Worm (Caenorhabditis elegans) whole organism, mixed stage, embryonic: ENCODE measurements around the gene Y113G7A.13.
A peak's percentile ranks its signal among the peaks of the same experiment; 100 is the strongest.

Source experiments
- M03D4.4 ChIP-seq: sonication (generic microtip); optimal IDR thresholded peaks from 2 replicates; lab custom pipeline; 2017; ENCODE audit warnings: mild to moderate bottlenecking, missing genetic modification characterization, missing compliant biosample characterization
- bed-3 ChIP-seq: fragments of 200-800 bp; sonication (Bioruptor generic); optimal IDR thresholded peaks from 3 replicates; lab custom pipeline; 2018; ENCODE audit warnings: mild to moderate bottlenecking, missing genetic modification characterization, moderate library complexity, missing compliant biosample characterization
- blmp-1 ChIP-seq: fragments of 150-350 bp; optimal IDR thresholded peaks from 2 replicates; lab custom pipeline; 2014; ENCODE audit warnings: missing biosample characterization, missing genetic modification characterization
- ceh-39 ChIP-seq: fragments of 150-350 bp; optimal IDR thresholded peaks from 2 replicates; lab custom pipeline; 2014; ENCODE audit warnings: missing biosample characterization, missing genetic modification characterization
- ceh-43 ChIP-seq: fragments of 200-800 bp; sonication (Bioruptor generic); optimal IDR thresholded peaks from 2 replicates; lab custom pipeline; 2018; ENCODE audit warnings: mild to moderate bottlenecking, missing genetic modification characterization, moderate library complexity, missing compliant biosample characterization
- ceh-83 ChIP-seq: fragments of 200-800 bp; sonication (Bioruptor generic); optimal IDR thresholded peaks from 2 replicates; lab custom pipeline; 2018; ENCODE audit warnings: mild to moderate bottlenecking, missing genetic modification characterization, missing compliant biosample characterization
- ces-1 ChIP-seq: fragments of 150-350 bp; optimal IDR thresholded peaks from 2 replicates; lab custom pipeline; 2014; ENCODE audit warnings: missing biosample characterization, missing genetic modification reagents, missing genetic modification characterization
- cnd-1 ChIP-seq: fragments of 200-800 bp; sonication (Bioruptor generic); optimal IDR thresholded peaks from 2 replicates; lab custom pipeline; 2018; ENCODE audit warnings: mild to moderate bottlenecking, missing genetic modification characterization, missing compliant biosample characterization
- drap-1 ChIP-seq: fragments of 200-800 bp; sonication (Bioruptor generic); optimal IDR thresholded peaks from 3 replicates; lab custom pipeline; 2018; ENCODE audit warnings: mild to moderate bottlenecking, missing genetic modification characterization, missing compliant biosample characterization
- elt-1 ChIP-seq: sonication (generic microtip); optimal IDR thresholded peaks from 2 replicates; lab custom pipeline; 2017; ENCODE audit warnings: missing genetic modification characterization, mild to moderate bottlenecking, missing compliant biosample characterization, antibody characterized with exemption, moderate library complexity, borderline replicate concordance; ENCODE audit not compliant: insufficient read depth
- elt-3 ChIP-seq: fragments of 150-350 bp; optimal IDR thresholded peaks from 2 replicates; lab custom pipeline; 2014; ENCODE audit warnings: missing biosample characterization, missing genetic modification characterization
- flh-1 ChIP-seq: fragments of 200-800 bp; sonication (Bioruptor generic); optimal IDR thresholded peaks from 2 replicates; lab custom pipeline; 2018; ENCODE audit warnings: mild to moderate bottlenecking, missing genetic modification characterization, moderate library complexity, missing compliant biosample characterization
- ham-2 ChIP-seq: fragments of 200-800 bp; sonication (Bioruptor generic); optimal IDR thresholded peaks from 2 replicates; lab custom pipeline; 2018; ENCODE audit warnings: mild to moderate bottlenecking, missing genetic modification characterization, missing compliant biosample characterization
- hlh-1 ChIP-seq: fragments of 150-350 bp; optimal IDR thresholded peaks from 2 replicates; lab custom pipeline; 2014; ENCODE audit warnings: missing biosample characterization, missing genetic modification reagents, missing genetic modification characterization
- lin-13 ChIP-seq: fragments of 150-350 bp; optimal IDR thresholded peaks from 2 replicates; lab custom pipeline; 2014; ENCODE audit warnings: missing biosample characterization, missing genetic modification characterization
- lin-32 ChIP-seq: fragments of 200-800 bp; sonication (Bioruptor generic); optimal IDR thresholded peaks from 2 replicates; lab custom pipeline; 2018; ENCODE audit warnings: mild to moderate bottlenecking, missing genetic modification characterization, missing compliant biosample characterization
- lsy-2 ChIP-seq: fragments of 150-350 bp; optimal IDR thresholded peaks from 2 replicates; lab custom pipeline; 2014; ENCODE audit warnings: missing biosample characterization, missing genetic modification characterization
- mab-5 ChIP-seq: fragments of 150-350 bp; optimal IDR thresholded peaks from 2 replicates; lab custom pipeline; 2014; ENCODE audit warnings: missing biosample characterization, missing genetic modification characterization
- mep-1 ChIP-seq: fragments of 150-350 bp; optimal IDR thresholded peaks from 2 replicates; lab custom pipeline; 2017; ENCODE audit warnings: missing biosample characterization, missing genetic modification reagents, missing genetic modification characterization, inconsistent platforms
- mls-2 ChIP-seq: sonication (generic microtip); optimal IDR thresholded peaks from 2 replicates; lab custom pipeline; 2016; ENCODE audit warnings: mild to moderate bottlenecking, missing genetic modification characterization, moderate library complexity, missing compliant biosample characterization
- nhr-12 ChIP-seq: fragments of 150-350 bp; optimal IDR thresholded peaks from 2 replicates; lab custom pipeline; 2014; ENCODE audit warnings: missing biosample characterization, missing genetic modification characterization
- nhr-237 ChIP-seq: fragments of 150-350 bp; optimal IDR thresholded peaks from 2 replicates; lab custom pipeline; 2014; ENCODE audit warnings: missing biosample characterization, missing genetic modification characterization
- nhr-28 ChIP-seq: fragments of 150-350 bp; optimal IDR thresholded peaks from 2 replicates; lab custom pipeline; 2014; ENCODE audit warnings: missing biosample characterization, missing genetic modification characterization
- nhr-76 ChIP-seq: sonication (generic microtip); optimal IDR thresholded peaks from 2 replicates; lab custom pipeline; 2017; ENCODE audit warnings: missing biosample characterization, missing genetic modification characterization
- sem-2 ChIP-seq: fragments of 200-800 bp; sonication (Bioruptor generic); optimal IDR thresholded peaks from 2 replicates; lab custom pipeline; 2018; ENCODE audit warnings: mild to moderate bottlenecking, missing genetic modification characterization, missing compliant biosample characterization
- snpc-4 ChIP-seq: fragments of 150-350 bp; optimal IDR thresholded peaks from 2 replicates; lab custom pipeline; 2014; ENCODE audit warnings: missing biosample characterization, missing genetic modification characterization
- sptf-1 ChIP-seq: sonication (generic microtip); optimal IDR thresholded peaks from 2 replicates; lab custom pipeline; 2017; ENCODE audit warnings: mild to moderate bottlenecking, missing genetic modification characterization, moderate library complexity, missing compliant biosample characterization
- tbx-8 ChIP-seq: fragments of 200-800 bp; sonication (Bioruptor generic); optimal IDR thresholded peaks from 2 replicates; lab custom pipeline; 2018; ENCODE audit warnings: mild to moderate bottlenecking, missing genetic modification characterization, moderate library complexity, missing compliant biosample characterization
- unc-39 ChIP-seq: fragments of 150-350 bp; optimal IDR thresholded peaks from 2 replicates; lab custom pipeline; 2014; ENCODE audit warnings: missing biosample characterization, missing genetic modification characterization
- unc-62 ChIP-seq: fragments of 150-350 bp; optimal IDR thresholded peaks from 2 replicates; lab custom pipeline; 2014; ENCODE audit warnings: missing biosample characterization, missing genetic modification reagents, missing genetic modification characterization
- zip-8 ChIP-seq: fragments of 150-350 bp; optimal IDR thresholded peaks from 2 replicates; lab custom pipeline; 2014; ENCODE audit warnings: missing biosample characterization, missing genetic modification characterization
- ztf-11 ChIP-seq: fragments of 150-350 bp; optimal IDR thresholded peaks from 2 replicates; lab custom pipeline; 2014; ENCODE audit warnings: missing biosample characterization, missing genetic modification characterization

The Y113G7A.13 gene

ce11 chrV:20123010-20123409 is 25.0 kb upstream of the Y113G7A.13 start:
- no peak for TF ChIP-seq ceh-83 (GFP tag; lab: Kevin White, UChicago)
- no peak for TF ChIP-seq lin-13 (tag; lab: Kevin White, UChicago)
- no peak for TF ChIP-seq mls-2
- TF ChIP-seq mep-1: no peak
- TF ChIP-seq ces-1 (GFP tag; lab: Kevin White, UChicago): no peak
- TF ChIP-seq mab-5 (tag; lab: Kevin White, UChicago): no peak
- TF ChIP-seq zip-8 (tag; lab: Kevin White, UChicago): no peak
- TF ChIP-seq cnd-1 (tag; lab: Kevin White, UChicago): no peak
- no peak for TF ChIP-seq lin-32 (GFP tag; lab: Kevin White, UChicago)
- TF ChIP-seq snpc-4 (tag; lab: Kevin White, UChicago): no peak
- no peak for TF ChIP-seq nhr-76 (tag; lab: Kevin White, UChicago)
- no peak for TF ChIP-seq drap-1 (GFP tag; lab: Kevin White, UChicago)
- TF ChIP-seq nhr-237 (tag; lab: Kevin White, UChicago): no peak
- TF ChIP-seq sem-2 (GFP tag; lab: Kevin White, UChicago): no peak
- no peak for TF ChIP-seq nhr-12
- no peak for TF ChIP-seq bed-3 (GFP tag; lab: Kevin White, UChicago)

ce11 chrV:20123616-20124015 is 24.4 kb upstream of the Y113G7A.13 start:
- TF ChIP-seq tbx-8 (GFP tag; lab: Kevin White, UChicago) (no peak), nhr-28 (tag; lab: Kevin White, UChicago) (no peak), lin-32 (GFP tag; lab: Kevin White, UChicago) (no peak), mls-2 (no peak), ham-2 (GFP tag; lab: Kevin White, UChicago) (no peak), snpc-4 (tag; lab: Kevin White, UChicago) (no peak), lsy-2 (no peak), ceh-83 (GFP tag; lab: Kevin White, UChicago) (no peak), M03D4.4 (tag; lab: Kevin White, UChicago) (no peak), ceh-43 (GFP tag; lab: Kevin White, UChicago) (no peak), nhr-237 (tag; lab: Kevin White, UChicago) (no peak), nhr-76 (tag; lab: Kevin White, UChicago) (no peak), nhr-12 (no peak)

DNA sequence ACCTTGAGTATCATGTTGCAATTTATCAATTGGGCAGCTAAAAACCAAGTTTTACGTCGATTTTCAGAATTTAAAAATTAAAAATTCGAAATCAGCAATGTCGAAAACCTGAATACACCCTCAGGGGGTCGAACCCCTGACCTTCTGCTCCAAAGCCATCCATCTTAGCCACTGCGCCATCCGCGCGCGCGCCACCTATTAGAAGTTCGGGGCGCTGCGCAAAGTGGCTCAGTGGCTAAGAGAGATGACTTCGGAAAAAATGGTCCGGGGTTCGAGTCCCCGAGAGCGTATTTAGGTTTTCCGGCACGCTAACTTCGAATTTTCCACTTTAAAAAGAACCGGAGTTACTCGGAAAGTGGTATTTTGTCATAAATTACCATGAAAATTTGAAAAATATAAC is 23.6 kb upstream of the Y113G7A.13 start:
- peak; percentile 17 for TF ChIP-seq drap-1 (GFP tag; lab: Kevin White, UChicago)
- TF ChIP-seq lsy-2: no peak
- TF ChIP-seq, all 35 proteins: peak for 1

DNA sequence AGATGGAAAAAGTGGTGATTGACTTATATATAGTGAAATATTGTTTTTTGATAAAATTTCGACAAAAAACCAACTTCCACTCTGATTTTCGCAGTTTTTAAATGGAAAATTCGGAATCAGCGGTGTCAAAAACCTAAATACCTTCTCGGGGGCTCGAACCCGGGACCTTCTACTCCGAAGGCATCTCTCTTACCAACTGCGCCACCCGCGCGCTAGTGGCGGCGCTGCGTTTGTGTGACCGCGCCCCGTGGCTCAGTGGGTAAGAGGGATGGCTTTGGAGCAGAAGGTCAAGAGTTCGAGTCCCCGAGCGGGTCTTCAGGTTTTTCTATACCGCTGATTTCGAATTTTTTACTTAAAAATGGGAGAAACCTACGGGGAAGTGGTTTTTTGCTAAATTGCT is 22.9 kb upstream of the Y113G7A.13 start:
- TF ChIP-seq drap-1 (GFP tag; lab: Kevin White, UChicago) (no peak), cnd-1 (tag; lab: Kevin White, UChicago) (no peak), ceh-39 (tag; lab: Kevin White, UChicago) (no peak), hlh-1 (tag; lab: Kevin White, UChicago) (no peak), ztf-11 (tag; lab: Kevin White, UChicago) (no peak), lin-32 (GFP tag; lab: Kevin White, UChicago) (no peak), sem-2 (GFP tag; lab: Kevin White, UChicago) (no peak), lin-13 (tag; lab: Kevin White, UChicago) (no peak), ces-1 (GFP tag; lab: Kevin White, UChicago) (no peak), zip-8 (tag; lab: Kevin White, UChicago) (no peak), mab-5 (tag; lab: Kevin White, UChicago) (no peak)

DNA sequence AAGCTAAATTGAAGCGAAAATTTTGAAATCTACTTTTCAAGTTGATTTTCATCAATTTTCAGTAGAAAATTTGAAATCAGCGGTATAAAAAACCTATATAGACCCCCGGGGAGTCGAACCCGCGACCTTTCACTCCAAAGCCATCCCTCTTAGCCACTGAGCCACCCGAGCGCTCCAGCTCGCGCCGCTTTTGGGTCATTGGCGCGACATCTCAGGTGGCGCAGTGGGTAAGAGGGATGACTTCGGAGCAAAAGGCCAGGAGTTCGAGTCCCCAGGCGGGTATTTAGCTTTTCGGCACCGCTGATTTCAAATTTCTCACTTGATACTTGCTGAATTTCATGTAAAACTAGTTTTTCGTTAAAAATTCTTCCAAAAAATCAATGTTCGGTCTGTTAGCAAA is 21.4 kb upstream of the Y113G7A.13 start:
- no peak for TF ChIP-seq elt-1 (tag; lab: Kevin White, UChicago)
- no peak for TF ChIP-seq nhr-237 (tag; lab: Kevin White, UChicago)
- no peak for TF ChIP-seq blmp-1 (tag; lab: Kevin White, UChicago)
- TF ChIP-seq ceh-39 (tag; lab: Kevin White, UChicago): no peak
- no peak for TF ChIP-seq nhr-28 (tag; lab: Kevin White, UChicago)
- no peak for TF ChIP-seq unc-39 (tag; lab: Kevin White, UChicago)
- no peak for TF ChIP-seq cnd-1 (tag; lab: Kevin White, UChicago)
- TF ChIP-seq mab-5 (tag; lab: Kevin White, UChicago): no peak
- no peak for TF ChIP-seq unc-62 (GFP tag; lab: Kevin White, UChicago)
- TF ChIP-seq elt-3 (tag; lab: Kevin White, UChicago): no peak
- TF ChIP-seq ceh-43 (GFP tag; lab: Kevin White, UChicago): no peak
- no peak for TF ChIP-seq flh-1 (GFP tag; lab: Kevin White, UChicago)
- TF ChIP-seq ham-2 (GFP tag; lab: Kevin White, UChicago): no peak
- TF ChIP-seq sptf-1 (tag; lab: Kevin White, UChicago): no peak
- no peak for TF ChIP-seq lsy-2
- no peak for TF ChIP-seq mep-1
- TF ChIP-seq nhr-76 (tag; lab: Kevin White, UChicago): no peak
- TF ChIP-seq nhr-12: no peak
- TF ChIP-seq lin-32 (GFP tag; lab: Kevin White, UChicago): no peak
- TF ChIP-seq zip-8 (tag; lab: Kevin White, UChicago): no peak
